Worm (Caenorhabditis elegans): ENCODE results near the gene zmp-4.

The zmp-4 gene

ce11 chrV:14909331-14909835, 12.0 kb downstream of the zmp-4 start, which contains the start of gene H12D21.9 (continued):
- TF ChIP-seq lin-13 (GFP tag; optimal IDR thresholded peaks at IDR 0.05) = no peak
- no peak for TF ChIP-seq elt-3 (tag; optimal IDR thresholded peaks at IDR 0.05)
- no peak for TF ChIP-seq unc-30 (tag; optimal IDR thresholded peaks at IDR 0.05)
- no peak for TF ChIP-seq grh-1 (GFP tag; IDR thresholded peaks at IDR 0.05)
- no peak for TF ChIP-seq lin-39 (tag; optimal IDR thresholded peaks at IDR 0.05)
- no peak for TF ChIP-seq nhr-77 (tag; optimal IDR thresholded peaks at IDR 0.05)
- TF ChIP-seq F16B12.6 (tag; optimal IDR thresholded peaks at IDR 0.05) = no peak
- no peak for TF ChIP-seq aha-1 (tag; optimal IDR thresholded peaks at IDR 0.05)
- no peak for TF ChIP-seq nhr-85 (tag)
- TF ChIP-seq ztf-11 (tag; optimal IDR thresholded peaks at IDR 0.05) = no peak

DNA sequence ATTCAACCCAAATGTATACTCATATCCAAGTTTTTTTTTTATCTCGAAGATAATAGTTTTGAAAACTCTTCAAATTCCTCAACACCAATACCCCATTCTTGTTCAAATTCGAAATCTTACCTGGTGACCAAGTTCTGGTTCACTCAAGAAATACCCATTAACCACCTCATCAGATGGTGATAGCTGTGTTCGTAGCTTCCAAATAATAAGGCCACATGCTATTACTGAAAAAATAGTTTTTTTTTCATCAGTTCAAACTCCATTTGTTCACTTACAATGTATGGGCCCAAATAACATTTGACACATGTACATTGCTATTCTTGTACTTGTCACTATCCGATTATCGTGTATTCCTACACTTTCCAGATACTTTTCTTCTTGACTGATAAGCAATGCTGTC, 14.0 kb downstream of the zmp-4 start:
- TF ChIP-seq ets-5 (GFP tag; IDR thresholded peaks at IDR 0.05) = no peak
- no peak for TF ChIP-seq egl-13 (tag; optimal IDR thresholded peaks at IDR 0.05)
- no peak for TF ChIP-seq sptf-1 (tag; optimal IDR thresholded peaks at IDR 0.05)
- TF ChIP-seq unc-30 (tag; optimal IDR thresholded peaks at IDR 0.05) = no peak
- no peak for TF ChIP-seq lin-35 (GFP tag; optimal IDR thresholded peaks at IDR 0.05)
- TF ChIP-seq aly-2 (tag; optimal IDR thresholded peaks at IDR 0.05) = no peak
- TF ChIP-seq fkh-4 (tag; optimal IDR thresholded peaks at IDR 0.05; ENCODE audit: borderline replicate concordance) = no peak
- TF ChIP-seq ceh-63 (GFP tag; optimal IDR thresholded peaks at IDR 0.05) = no peak
- TF ChIP-seq F16B12.6 (tag; optimal IDR thresholded peaks at IDR 0.05) = no peak
- no peak for TF ChIP-seq blmp-1 (tag; optimal IDR thresholded peaks at IDR 0.05)
- TF ChIP-seq isw-1 (GFP tag; IDR thresholded peaks at IDR 0.05) = no peak
- no peak for TF ChIP-seq fkh-10 (GFP tag; optimal IDR thresholded peaks at IDR 0.05)
- TF ChIP-seq snpc-4 (tag; optimal IDR thresholded peaks at IDR 0.05) = no peak
- TF ChIP-seq zag-1 (tag; optimal IDR thresholded peaks at IDR 0.05) = no peak
- TF ChIP-seq C04F5.9 (tag; optimal IDR thresholded peaks at IDR 0.05) = no peak
- TF ChIP-seq elt-2 (tag; optimal IDR thresholded peaks at IDR 0.05) = no peak
- TF ChIP-seq ceh-90 (tag; optimal IDR thresholded peaks at IDR 0.05) = no peak
- no peak for TF ChIP-seq ceh-82 (tag; optimal IDR thresholded peaks at IDR 0.05)

ce11 chrV:14900905-14901304, 20.5 kb downstream of the zmp-4 start:
- TF ChIP-seq dsc-1 (tag; optimal IDR thresholded peaks at IDR 0.05) = no peak
- TF ChIP-seq mef-2 (tag; optimal IDR thresholded peaks at IDR 0.05) = no peak
- TF ChIP-seq dpl-1 (GFP tag; optimal IDR thresholded peaks at IDR 0.05) = no peak
- no peak for TF ChIP-seq alr-1 (tag; optimal IDR thresholded peaks at IDR 0.05; ENCODE audit: borderline replicate concordance)
- no peak for TF ChIP-seq ets-5 (GFP tag; IDR thresholded peaks at IDR 0.05)
- TF ChIP-seq unc-86 (tag; optimal IDR thresholded peaks at IDR 0.05) = no peak
- TF ChIP-seq sptf-1 (tag; optimal IDR thresholded peaks at IDR 0.05) = no peak
- no peak for TF ChIP-seq fkh-10 (GFP tag; optimal IDR thresholded peaks at IDR 0.05)
- TF ChIP-seq unc-98 (GFP tag; IDR thresholded peaks at IDR 0.05) = no peak
- no peak for TF ChIP-seq nhr-85 (tag)
- no peak for TF ChIP-seq sox-4 (tag; optimal IDR thresholded peaks at IDR 0.05)
- TF ChIP-seq jun-1 (tag; optimal IDR thresholded peaks at IDR 0.05) = no peak
- no peak for TF ChIP-seq zag-1 (tag; optimal IDR thresholded peaks at IDR 0.05)

DNA sequence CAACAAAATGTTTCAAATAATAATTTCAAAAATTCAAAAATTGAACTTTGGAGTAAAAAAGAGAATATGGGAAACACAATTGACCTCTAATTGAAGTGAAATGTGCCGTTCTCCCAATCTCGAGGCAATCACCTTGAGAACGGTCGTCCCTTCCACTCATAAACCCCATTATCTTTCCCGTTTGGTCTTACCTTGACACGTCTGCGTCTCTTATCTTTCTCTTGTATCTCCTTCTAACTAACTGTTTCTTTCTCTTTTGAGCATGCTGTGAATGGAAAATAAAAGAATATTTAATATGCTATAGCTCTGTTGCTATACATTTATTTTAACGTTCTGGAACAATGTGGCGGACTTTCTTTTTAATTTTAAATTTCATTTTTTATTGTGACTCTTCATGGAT, 21.9 kb downstream of the zmp-4 start, which contains the start of gene H12D21.10:
Gene H12D21.10 (plus strand): TSS at position 260 of the 400 bp plus-strand sequence.
- TF ChIP-seq lin-14 (GFP tag; optimal IDR thresholded peaks at IDR 0.05) (peak; percentile 61), tlp-1 (tag; optimal IDR thresholded peaks at IDR 0.05) (no peak)

DNA sequence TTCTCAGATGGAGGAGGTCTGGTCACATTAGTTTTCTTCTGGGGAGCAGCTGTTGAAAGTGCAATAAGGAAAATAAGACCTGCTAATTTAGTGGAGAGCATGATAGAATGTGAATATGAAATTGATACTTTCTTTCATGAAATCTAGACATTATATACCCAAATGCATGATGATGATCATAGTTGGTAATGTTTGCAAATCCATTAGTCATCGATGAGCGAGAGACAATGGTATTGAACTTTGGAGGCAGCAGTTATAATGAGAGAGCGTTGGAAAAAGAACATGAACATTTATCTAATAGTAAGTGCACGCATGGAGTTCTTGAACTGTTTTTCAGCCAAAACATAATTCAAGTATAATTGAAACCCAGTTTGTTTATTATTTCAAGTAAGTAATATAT, 23.7 kb downstream of the zmp-4 start, which contains the start of gene H12D21.6:
Gene H12D21.6 (minus strand): TSS at position 101 of the 400 bp plus-strand sequence.
- TF ChIP-seq ceh-63 (GFP tag; optimal IDR thresholded peaks at IDR 0.05) = no peak
- no peak for TF ChIP-seq swsn-7 (tag; optimal IDR thresholded peaks at IDR 0.05)
- no peak for TF ChIP-seq lin-39 (tag; optimal IDR thresholded peaks at IDR 0.05)
- no peak for TF ChIP-seq Y116A8C.19 (tag; optimal IDR thresholded peaks at IDR 0.05; ENCODE audit: borderline replicate concordance)
- no peak for TF ChIP-seq pag-3 (tag; optimal IDR thresholded peaks at IDR 0.05; ENCODE audit: borderline replicate concordance, insufficient read depth)
- TF ChIP-seq jun-1 (tag; optimal IDR thresholded peaks at IDR 0.05) = no peak
- TF ChIP-seq ceh-90 (tag; optimal IDR thresholded peaks at IDR 0.05) = no peak
- no peak for TF ChIP-seq unc-62 (GFP tag; optimal IDR thresholded peaks at IDR 0.05)
- TF ChIP-seq C16A3.4 (tag; optimal IDR thresholded peaks at IDR 0.05) = no peak
- no peak for TF ChIP-seq xbp-1 (tag; optimal IDR thresholded peaks at IDR 0.05)
- no peak for TF ChIP-seq lin-13 (GFP tag; optimal IDR thresholded peaks at IDR 0.05)
- no peak for TF ChIP-seq nhr-12 (tag; optimal IDR thresholded peaks at IDR 0.05)
- TF ChIP-seq nhr-19 (GFP tag; conservative IDR thresholded peaks at IDR 0.05) = no peak
- no peak for TF ChIP-seq lin-14 (GFP tag; optimal IDR thresholded peaks at IDR 0.05)
- TF ChIP-seq mdl-1 (tag; optimal IDR thresholded peaks at IDR 0.05) = no peak
- TF ChIP-seq pax-3 (tag; optimal IDR thresholded peaks at IDR 0.05) = no peak
- TF ChIP-seq fkh-10 (GFP tag; optimal IDR thresholded peaks at IDR 0.05) = no peak

Data from whole organism, L1 larva.